Fruit fly (Drosophila melanogaster) whole organism, embryonic: ENCODE measurements around the gene CG31687.

Experiments used
- Ada2b ChIP-seq: fragments of 200-800 bp; sonication (Bioruptor generic); IDR thresholded peaks from 2 replicates; pipeline ENCODE4 v1.3.6; 2022; ENCODE audit warnings: missing biosample characterization, missing genetic modification characterization
- CG3838 ChIP-seq: fragments of 200-800 bp; sonication (Bioruptor generic); optimal IDR thresholded peaks from 3 replicates; lab custom pipeline; 2016; ENCODE audit warnings: missing biosample characterization, missing genetic modification characterization
- Ravus ChIP-seq: fragments of 200-800 bp; sonication (Bioruptor generic); IDR thresholded peaks from 2 replicates; pipeline ENCODE4 v1.3.6; 2022; ENCODE audit warnings: missing biosample characterization, missing genetic modification characterization

DNA sequence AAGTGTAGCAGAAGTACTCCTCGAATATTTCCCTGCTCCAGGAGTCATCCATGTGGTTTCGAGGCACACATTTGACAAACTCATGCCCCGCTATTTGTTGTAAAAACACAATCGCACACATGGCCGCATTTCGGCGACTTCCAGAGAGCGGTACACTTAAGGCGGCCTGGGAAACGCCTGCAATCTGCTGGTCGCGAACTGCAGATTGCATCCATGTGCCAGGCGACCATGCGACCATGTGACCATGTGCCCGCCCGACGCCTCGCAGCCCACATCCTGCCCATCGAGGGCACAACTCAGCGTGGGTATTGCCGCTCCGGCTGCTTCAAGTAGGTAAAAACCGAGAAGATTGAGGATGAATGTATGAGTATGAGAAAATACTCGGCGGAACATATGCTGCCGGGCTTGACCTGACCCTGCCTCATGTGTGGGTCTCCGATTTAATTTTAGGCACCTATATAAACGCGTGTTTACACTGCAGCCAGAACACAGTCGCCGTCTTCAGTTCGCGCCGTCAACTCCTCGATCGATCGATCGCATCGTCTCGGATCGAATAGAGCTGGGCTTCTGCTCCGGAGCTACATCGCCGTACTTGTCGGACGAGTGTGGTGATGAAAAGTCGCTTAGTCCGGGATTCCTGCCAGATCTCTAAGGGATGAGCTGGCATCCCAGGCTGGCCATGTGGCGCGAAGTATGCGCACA lies 36.2 kb downstream of the CG31687 start:
- no peak for TF ChIP-seq Ravus (GFP tag; lab: Robert Waterston, UW)
- TF ChIP-seq CG3838 (GFP tag; lab: Kevin White, UChicago), result no peak
- TF ChIP-seq Ada2b, result no peak
